Fruit fly (Drosophila melanogaster): ENCODE data around the gene ssp2.

DNA sequence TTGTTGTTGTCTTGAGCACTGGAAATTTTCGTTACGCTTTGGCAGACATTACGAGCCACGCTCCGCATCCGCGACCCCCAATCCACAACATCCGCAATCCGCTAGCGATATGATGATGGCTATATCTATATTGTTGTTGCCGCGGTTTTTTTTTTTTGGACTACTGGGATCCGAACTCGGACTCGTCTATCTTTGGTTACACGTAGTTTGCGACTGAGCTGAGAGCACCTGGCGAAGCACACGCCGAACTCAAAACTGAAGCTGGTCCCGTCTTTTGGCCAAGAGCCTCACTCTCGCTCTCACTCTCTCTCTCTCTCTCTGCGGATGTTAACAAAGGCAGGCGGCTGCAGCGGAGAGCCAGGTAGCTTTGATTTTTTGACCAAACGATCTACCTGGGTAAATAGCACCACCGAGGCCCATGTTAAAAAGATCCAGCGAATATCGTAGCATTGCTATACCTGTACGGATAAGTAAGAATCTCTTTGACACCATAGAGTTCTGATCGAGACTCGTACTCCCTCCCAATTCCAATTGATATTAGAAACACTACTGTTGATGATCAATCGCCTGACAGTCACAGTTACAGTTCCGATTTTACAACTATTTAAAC lies 39.8 kb upstream of the ssp2 start, which contains the start of gene Rgl:
- TF ChIP-seq toe (GFP tag; optimal IDR thresholded peaks at IDR 0.05) (no peak), CG7101 (tag; optimal IDR thresholded peaks at IDR 0.05) (no peak), pad (GFP tag; optimal IDR thresholded peaks at IDR 0.05) (no peak), CG12768 (GFP tag; optimal IDR thresholded peaks at IDR 0.05) (no peak), CG1620 (GFP tag; optimal IDR thresholded peaks at IDR 0.05) (no peak)

Data from whole organism, adult.